Fruit fly (Drosophila melanogaster) Kc167 (cell line): ENCODE measurements around the gene CG13244.

Source experiments
- Myc ChIP-seq: fragments of >200 bp; optimal IDR thresholded peaks from 2 replicates; lab custom pipeline; 2017; ENCODE audit warnings: missing external identifiers
- Sin3A ChIP-seq: fragments of >200 bp; optimal IDR thresholded peaks from 2 replicates; lab custom pipeline; 2018; ENCODE audit warnings: missing external identifiers
- h ChIP-seq: fragments of >200 bp; optimal IDR thresholded peaks from 3 replicates; lab custom pipeline; 2018; ENCODE audit warnings: missing external identifiers
- insv ChIP-seq: fragments of >200 bp; optimal IDR thresholded peaks from 3 replicates; lab custom pipeline; 2018; ENCODE audit warnings: missing external identifiers
- psq ChIP-seq: fragments of >200 bp; optimal IDR thresholded peaks from 2 replicates; lab custom pipeline; 2017; ENCODE audit warnings: missing external identifiers
- ttk ChIP-seq: sonication (Bioruptor generic); optimal IDR thresholded peaks from 2 replicates; lab custom pipeline; 2017; ENCODE audit warnings: missing external identifiers

The CG13244 gene

dm6 chr2L:15916588-15916987 lies at the start of gene CG13244:
Gene CG13244, plus strand, starts transcription at chr2L:15916888.
- TF ChIP-seq insv = no peak
- no peak for TF ChIP-seq h (lab: Kevin White, UChicago)
- TF ChIP-seq Myc (lab: Kevin White, UChicago) = no peak

- no peak for TF ChIP-seq psq (lab: Kevin White, UChicago)
- no peak for TF ChIP-seq ttk (lab: Kevin White, UChicago)
- TF ChIP-seq h (lab: Kevin White, UChicago) = no peak
- TF ChIP-seq insv = no peak
- no peak for TF ChIP-seq Myc (lab: Kevin White, UChicago)
- no peak for TF ChIP-seq Sin3A
These were observed 36.6 kb upstream of the CG13244 start, which contains the start of gene CG7653 for dm6 chr2L:15880056-15880455. Gene CG7653, minus strand, starts transcription at chr2L:15880156.

- TF ChIP-seq insv (no peak), Myc (lab: Kevin White, UChicago) (no peak), psq (lab: Kevin White, UChicago) (no peak), h (lab: Kevin White, UChicago) (no peak), ttk (lab: Kevin White, UChicago) (no peak), Sin3A (no peak)
These were observed 33.6 kb upstream of the CG13244 start, which contains the start of gene CG44475 for dm6 chr2L:15883090-15883489. Gene CG44475, minus strand, starts transcription at chr2L:15883190.

dm6 chr2L:15886187-15886586 lies 30.5 kb upstream of the CG13244 start:
- TF ChIP-seq insv (no peak), ttk (lab: Kevin White, UChicago) (no peak), Myc (lab: Kevin White, UChicago) (no peak), h (lab: Kevin White, UChicago) (no peak)

dm6 chr2L:15893711-15894110 lies 23.0 kb upstream of the CG13244 start, which contains the start of gene Tep1:
Gene Tep1, minus strand, starts transcription at chr2L:15893811.
- no peak for TF ChIP-seq h (lab: Kevin White, UChicago)
- TF ChIP-seq insv = no peak
- no peak for TF ChIP-seq ttk (lab: Kevin White, UChicago)
- TF ChIP-seq psq (lab: Kevin White, UChicago) = no peak

DNA sequence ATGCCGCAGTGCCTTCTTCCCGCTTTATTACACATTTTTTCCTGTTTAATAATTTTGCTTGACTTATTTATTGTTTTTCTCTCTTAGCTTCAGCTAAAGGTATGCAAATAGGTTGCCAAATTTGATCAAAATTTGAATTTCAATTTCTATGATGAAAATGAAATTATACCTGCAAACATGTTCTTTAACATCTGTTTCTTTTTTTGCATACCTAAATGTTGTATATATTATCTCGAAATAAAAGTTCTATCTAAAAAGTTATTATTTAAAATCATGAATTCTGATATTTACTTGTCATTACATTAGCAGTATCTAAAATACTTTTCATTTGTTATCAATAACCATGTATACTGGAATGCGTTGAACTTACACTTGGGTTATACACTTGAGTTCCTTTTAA lies 21.5 kb upstream of the CG13244 start, which contains the start of gene CG31735:
Gene CG31735, plus strand, starts transcription at position 301 of the 400 bp plus-strand sequence.
- TF ChIP-seq h (lab: Kevin White, UChicago) (no peak), Sin3A (no peak), ttk (lab: Kevin White, UChicago) (no peak), Myc (lab: Kevin White, UChicago) (no peak), insv (no peak), psq (lab: Kevin White, UChicago) (no peak)

- TF ChIP-seq psq (lab: Kevin White, UChicago) = no peak
These were observed 16.3 kb upstream of the CG13244 start, which contains the start of gene CG31823 for dm6 chr2L:15900424-15900823. Gene CG31823, minus strand, starts transcription at chr2L:15900524.

DNA sequence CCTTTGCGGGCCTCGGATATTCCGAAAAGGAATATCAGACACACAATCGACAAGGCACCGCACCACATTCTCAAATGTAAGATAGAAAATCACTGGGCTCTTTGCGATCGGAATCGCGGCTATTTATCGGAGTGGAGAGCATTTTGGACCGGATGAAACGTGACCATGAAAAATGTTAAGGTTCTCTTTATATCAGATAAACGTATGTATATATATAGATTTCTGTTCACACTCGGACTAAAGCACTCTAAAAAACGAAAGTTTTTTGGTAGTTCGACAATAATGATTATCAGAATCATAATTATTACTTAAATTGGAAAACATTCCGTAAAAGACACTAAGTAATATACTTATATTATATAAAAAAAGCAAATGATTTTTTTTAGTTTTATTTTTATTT lies 14.4 kb upstream of the CG13244 start, which contains the start of gene CG31821:
Gene CG31821, minus strand, starts transcription at position 101 of the 400 bp plus-strand sequence.
- no peak for TF ChIP-seq Myc (lab: Kevin White, UChicago)
- TF ChIP-seq h (lab: Kevin White, UChicago) = no peak
- TF ChIP-seq ttk (lab: Kevin White, UChicago) = no peak
- no peak for TF ChIP-seq psq (lab: Kevin White, UChicago)
- TF ChIP-seq Sin3A = no peak
- no peak for TF ChIP-seq insv

dm6 chr2L:15903725-15904124 lies 13.0 kb upstream of the CG13244 start:
- TF ChIP-seq Myc (lab: Kevin White, UChicago) = no peak
- no peak for TF ChIP-seq Sin3A

DNA sequence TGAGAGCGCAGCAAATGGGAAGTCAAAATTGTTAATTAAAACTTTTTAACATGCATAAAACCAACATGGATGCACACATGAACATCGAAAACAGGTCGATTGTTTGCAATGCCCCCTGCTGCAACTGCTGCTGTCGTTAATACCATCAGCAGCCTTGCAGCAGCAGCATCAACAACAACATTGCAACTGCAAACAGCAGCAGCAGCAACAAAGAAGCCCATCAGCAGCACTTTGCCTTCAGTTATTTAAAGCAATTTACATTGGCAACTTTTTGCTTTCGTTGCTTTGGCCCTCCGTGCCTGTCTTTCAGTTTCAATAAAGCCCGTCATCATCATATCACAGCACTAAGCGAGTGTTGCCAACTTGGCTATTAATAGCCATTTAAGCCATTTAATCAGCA lies 9.3 kb upstream of the CG13244 start:
- TF ChIP-seq psq (lab: Kevin White, UChicago) (no peak), h (lab: Kevin White, UChicago) (no peak), Myc (lab: Kevin White, UChicago) (no peak), Sin3A (no peak), insv (no peak), ttk (lab: Kevin White, UChicago) (no peak)

dm6 chr2L:15908086-15908485 lies 8.6 kb upstream of the CG13244 start:
- TF ChIP-seq ttk (lab: Kevin White, UChicago) (no peak), Sin3A (no peak), Myc (lab: Kevin White, UChicago) (no peak), insv (no peak), psq (lab: Kevin White, UChicago) (no peak), h (lab: Kevin White, UChicago) (no peak)

DNA sequence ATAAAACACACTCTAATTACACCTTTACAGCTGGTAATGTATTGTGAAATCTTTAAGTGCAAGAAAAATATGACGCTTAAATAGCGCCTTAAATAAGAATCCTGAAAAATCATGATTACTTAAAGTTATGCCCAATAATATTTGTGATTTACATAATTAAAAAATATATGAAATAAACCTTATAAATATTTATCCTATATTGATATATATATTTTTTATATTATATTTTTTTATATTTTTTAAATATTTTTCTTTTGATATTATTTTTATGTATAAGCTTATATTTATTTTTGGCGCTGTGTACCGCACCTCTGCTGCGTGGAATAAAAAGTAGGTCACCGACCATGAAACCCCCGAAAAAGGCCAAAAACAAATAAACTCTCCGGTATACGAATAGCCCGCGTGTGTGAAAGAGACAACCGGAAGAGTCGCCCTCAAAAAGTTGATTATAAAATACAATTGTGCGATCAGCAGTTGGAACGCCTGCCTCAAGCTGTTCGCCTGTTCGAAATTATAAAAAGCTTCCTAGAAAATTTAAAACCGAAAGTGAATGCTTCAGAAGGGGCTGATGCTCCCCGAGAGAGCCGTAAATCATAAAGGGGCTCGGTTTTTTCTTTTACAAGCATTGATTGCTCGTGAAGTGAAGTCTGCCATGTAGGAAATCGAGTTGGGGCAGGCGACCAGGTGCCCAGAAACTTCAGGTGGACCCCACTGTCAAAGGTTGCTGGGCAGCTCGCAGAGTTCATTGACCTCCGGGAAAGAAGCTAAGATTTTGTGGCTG lies 8.0 kb upstream of the CG13244 start:
- TF ChIP-seq h (lab: Kevin White, UChicago) (no peak), psq (lab: Kevin White, UChicago) (no peak), Myc (lab: Kevin White, UChicago) (no peak), Sin3A (no peak), insv (no peak), ttk (lab: Kevin White, UChicago) (no peak)

DNA sequence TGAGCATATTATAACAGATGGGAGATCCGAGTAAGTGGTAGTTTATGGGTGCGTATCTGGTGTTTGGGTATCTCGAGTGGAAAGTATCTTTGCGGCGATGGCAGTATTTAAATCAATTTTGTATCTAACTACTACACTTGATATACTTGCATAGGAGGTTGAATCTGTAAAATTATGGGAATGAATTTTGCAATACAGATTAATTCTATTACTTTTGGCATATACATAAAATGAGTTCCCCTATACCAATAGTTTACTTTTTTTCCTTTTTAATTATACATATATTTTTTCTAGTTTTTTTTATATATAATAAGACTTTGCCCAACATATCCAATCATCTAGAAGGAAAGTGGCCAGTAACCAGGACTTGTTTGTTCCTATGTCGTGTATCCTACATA lies 7.4 kb upstream of the CG13244 start:
- no peak for TF ChIP-seq Sin3A
- no peak for TF ChIP-seq psq (lab: Kevin White, UChicago)
- TF ChIP-seq insv = no peak
- no peak for TF ChIP-seq Myc (lab: Kevin White, UChicago)
